ENCODE assay signal across 7 worm cellular contexts in genomic region chrIII:7911621-7912020, ce11.
TF ChIP-seq lines count a peak whose summit lies in the region.

Gene ZK688.7, minus strand, starts transcription at chrIII:7911634.

TF ChIP-seq in whole organism, L1 larva, 84 proteins besides CTCF, POLR2A, EP300 and RAD21 (continues in another document):
- TF ChIP-seq nhr-85 (tag; lab: Kevin White, UChicago) (peak; percentile 66), elt-3 (tag; optimal IDR thresholded peaks at IDR 0.05; lab: Kevin White, UChicago) (peak in 1 of 6 experiments; percentile 63), unc-30 (tag; optimal IDR thresholded peaks at IDR 0.05; lab: Kevin White, UChicago) (no peak), blmp-1 (tag; optimal IDR thresholded peaks at IDR 0.05; lab: Kevin White, UChicago) (peak; percentile 37), lsy-2 (tag; optimal IDR thresholded peaks at IDR 0.05; lab: Kevin White, UChicago) (peak in 1 of 2 experiments; percentile 15), nhr-11 (tag; optimal IDR thresholded peaks at IDR 0.05; lab: Kevin White, UChicago) (no peak), nhr-90 (tag; optimal IDR thresholded peaks at IDR 0.05; lab: Kevin White, UChicago; ENCODE audit: poor library complexity) (peak; percentile 11), dpl-1 (GFP tag; optimal IDR thresholded peaks at IDR 0.05; lab: Kevin White, UChicago) (peak; percentile 8 to 34 (median 33)), snu-23 (GFP tag; optimal IDR thresholded peaks at IDR 0.05; lab: Kevin White, UChicago) (peak; percentile 70), ceh-82 (tag; optimal IDR thresholded peaks at IDR 0.05; lab: Kevin White, UChicago) (no peak), snpc-4 (tag; optimal IDR thresholded peaks at IDR 0.05; lab: Kevin White, UChicago) (no peak), mef-2 (tag; optimal IDR thresholded peaks at IDR 0.05; lab: Kevin White, UChicago) (no peak), mdl-1 (tag; optimal IDR thresholded peaks at IDR 0.05; lab: Kevin White, UChicago) (peak in 1 of 2 experiments; percentile 15)

TF ChIP-seq in whole organism, L2 larva, 48 proteins besides CTCF, POLR2A, EP300 and RAD21:
- TF ChIP-seq nhr-25 (tag; optimal IDR thresholded peaks at IDR 0.05; lab: Kevin White, UChicago): peak; percentile 56
- peak; percentile 51 for TF ChIP-seq C34F6.9 (tag; optimal IDR thresholded peaks at IDR 0.05; lab: Kevin White, UChicago)
- peak; percentile 57 for TF ChIP-seq nhr-129 (tag; optimal IDR thresholded peaks at IDR 0.05; lab: Kevin White, UChicago)
- peak in 1 of 2 experiments; percentile 38 for TF ChIP-seq lsy-2 (tag; optimal IDR thresholded peaks at IDR 0.05; lab: Kevin White, UChicago)
- TF ChIP-seq crh-2 (tag; optimal IDR thresholded peaks at IDR 0.05; lab: Kevin White, UChicago): peak; percentile 13
- TF ChIP-seq nhr-10 (tag; optimal IDR thresholded peaks at IDR 0.05; lab: Kevin White, UChicago): no peak
- peak; percentile 4 for TF ChIP-seq fos-1 (tag; optimal IDR thresholded peaks at IDR 0.05; lab: Kevin White, UChicago)
- TF ChIP-seq nhr-23 (tag; optimal IDR thresholded peaks at IDR 0.05; lab: Kevin White, UChicago): no peak
- no peak for TF ChIP-seq elt-1 (tag; optimal IDR thresholded peaks at IDR 0.05; lab: Kevin White, UChicago)

TF ChIP-seq in whole organism, L3 larva, 47 proteins besides CTCF, POLR2A, EP300 and RAD21 (continues in another document):
- TF ChIP-seq nhr-28 (tag; optimal IDR thresholded peaks at IDR 0.05; lab: Kevin White, UChicago): no peak
- no peak for TF ChIP-seq daf-12 (tag; optimal IDR thresholded peaks at IDR 0.05; lab: Kevin White, UChicago)
- no peak for TF ChIP-seq lin-39 (tag; optimal IDR thresholded peaks at IDR 0.05; lab: Kevin White, UChicago)
- no peak for TF ChIP-seq nhr-237 (tag; optimal IDR thresholded peaks at IDR 0.05; lab: Kevin White, UChicago)
- TF ChIP-seq nfya-1 (tag; optimal IDR thresholded peaks at IDR 0.05; lab: Kevin White, UChicago; ENCODE audit: insufficient read depth): peak; percentile 28
- TF ChIP-seq jun-1 (tag; optimal IDR thresholded peaks at IDR 0.05; lab: Kevin White, UChicago): no peak
- TF ChIP-seq ceh-16 (tag; optimal IDR thresholded peaks at IDR 0.05; lab: Kevin White, UChicago): no peak
- no peak for TF ChIP-seq fkh-2 (tag; optimal IDR thresholded peaks at IDR 0.05; lab: Kevin White, UChicago)
- TF ChIP-seq elt-3 (tag; optimal IDR thresholded peaks at IDR 0.05; lab: Kevin White, UChicago): no peak
- no peak for TF ChIP-seq fos-1 (tag; optimal IDR thresholded peaks at IDR 0.05; lab: Kevin White, UChicago)
- TF ChIP-seq elt-2 (tag; optimal IDR thresholded peaks at IDR 0.05; lab: Kevin White, UChicago): no peak
- no peak for TF ChIP-seq mdl-1 (tag; optimal IDR thresholded peaks at IDR 0.05; lab: Kevin White, UChicago)
- TF ChIP-seq hmg-11 (tag; optimal IDR thresholded peaks at IDR 0.05; lab: Kevin White, UChicago): no peak
- TF ChIP-seq nhr-23 (tag; optimal IDR thresholded peaks at IDR 0.05; lab: Kevin White, UChicago): peak; percentile 68
- TF ChIP-seq fkh-10 (GFP tag; optimal IDR thresholded peaks at IDR 0.05; lab: Kevin White, UChicago): no peak

TF ChIP-seq in whole organism, L4 larva, 104 proteins besides CTCF, POLR2A, EP300 and RAD21 (continues in another document):
- no peak for TF ChIP-seq lin-39 (tag; optimal IDR thresholded peaks at IDR 0.05; lab: Kevin White, UChicago)
- no peak for TF ChIP-seq unc-39 (tag; optimal IDR thresholded peaks at IDR 0.05; lab: Kevin White, UChicago)
- TF ChIP-seq dmd-8 (GFP tag; IDR thresholded peaks at IDR 0.05; lab: Robert Waterston, UW): no peak
- TF ChIP-seq Y48G9A.11 (GFP tag; IDR thresholded peaks at IDR 0.05; lab: Robert Waterston, UW): no peak
- no peak for TF ChIP-seq nhr-76 (tag; optimal IDR thresholded peaks at IDR 0.05; lab: Kevin White, UChicago)
- TF ChIP-seq F26F4.8 (GFP tag; conservative IDR thresholded peaks at IDR 0.05; lab: Robert Waterston, UW): no peak
- no peak for TF ChIP-seq ceh-32 (tag; optimal IDR thresholded peaks at IDR 0.05; lab: Kevin White, UChicago; ENCODE audit: poor library complexity)
- TF ChIP-seq ztf-11 (tag; optimal IDR thresholded peaks at IDR 0.05; lab: Kevin White, UChicago): no peak
- TF ChIP-seq lin-29 (GFP tag; IDR thresholded peaks at IDR 0.05; lab: Robert Waterston, UW): no peak
- no peak for TF ChIP-seq ceh-82 (tag; optimal IDR thresholded peaks at IDR 0.05; lab: Kevin White, UChicago)
- no peak for TF ChIP-seq mep-1 (tag; optimal IDR thresholded peaks at IDR 0.05; lab: Kevin White, UChicago)
- TF ChIP-seq nhr-28 (tag; optimal IDR thresholded peaks at IDR 0.05; lab: Kevin White, UChicago): peak; percentile 60
- TF ChIP-seq mdl-1 (tag; optimal IDR thresholded peaks at IDR 0.05; lab: Kevin White, UChicago): peak in 1 of 2 experiments; percentile 47
- peak; percentile 60 for TF ChIP-seq dve-1 (tag; optimal IDR thresholded peaks at IDR 0.05; lab: Kevin White, UChicago; ENCODE audit: insufficient read depth)
- TF ChIP-seq mes-2 (tag; optimal IDR thresholded peaks at IDR 0.05; lab: Kevin White, UChicago; ENCODE audit: poor library complexity, severe bottlenecking): no peak

TF ChIP-seq in whole organism, late embryonic, 69 proteins besides CTCF, POLR2A, EP300 and RAD21:
- TF ChIP-seq mec-3 (tag; optimal IDR thresholded peaks at IDR 0.05; lab: Kevin White, UChicago; ENCODE audit: borderline replicate concordance): no peak
- peak; percentile 81 for TF ChIP-seq hlh-30 (tag; optimal IDR thresholded peaks at IDR 0.05; lab: Kevin White, UChicago; ENCODE audit: insufficient read depth)

TF ChIP-seq in whole organism, mixed stage, embryonic, 35 proteins besides CTCF, POLR2A, EP300 and RAD21:
- TF ChIP-seq ceh-39 (tag; optimal IDR thresholded peaks at IDR 0.05; lab: Kevin White, UChicago): peak; percentile 61
- TF ChIP-seq ceh-43 (GFP tag; optimal IDR thresholded peaks at IDR 0.05; lab: Kevin White, UChicago): no peak
- peak; percentile 12 for TF ChIP-seq unc-62 (GFP tag; optimal IDR thresholded peaks at IDR 0.05; lab: Kevin White, UChicago)
- TF ChIP-seq nhr-2 (tag; optimal IDR thresholded peaks at IDR 0.05; lab: Kevin White, UChicago): peak; percentile 51

TF ChIP-seq in whole organism, young adult, 124 proteins besides CTCF, POLR2A, EP300 and RAD21:
- TF ChIP-seq F10E7.11 (tag; optimal IDR thresholded peaks at IDR 0.05; lab: Kevin White, UChicago) (no peak), B0035.1 (tag; optimal IDR thresholded peaks at IDR 0.05; lab: Kevin White, UChicago) (no peak), ztf-25 (GFP tag; IDR thresholded peaks at IDR 0.05; lab: Robert Waterston, UW) (no peak), nhr-80 (tag; optimal IDR thresholded peaks at IDR 0.05; lab: Kevin White, UChicago) (peak; percentile 25), T07F8.4 (tag; optimal IDR thresholded peaks at IDR 0.05; lab: Kevin White, UChicago) (no peak), ztf-3 (GFP tag; optimal IDR thresholded peaks at IDR 0.05; lab: Kevin White, UChicago) (no peak), hmg-1.2 (GFP tag; IDR thresholded peaks at IDR 0.05; lab: Robert Waterston, UW) (peak; percentile 85), attf-5 (GFP tag; optimal IDR thresholded peaks at IDR 0.05; lab: Kevin White, UChicago) (peak; percentile 68)
